Worm (Caenorhabditis elegans): ENCODE results near the gene srw-134.
A peak's percentile ranks its signal among the peaks of the same experiment; 100 is the strongest.

The srw-134 gene

DNA sequence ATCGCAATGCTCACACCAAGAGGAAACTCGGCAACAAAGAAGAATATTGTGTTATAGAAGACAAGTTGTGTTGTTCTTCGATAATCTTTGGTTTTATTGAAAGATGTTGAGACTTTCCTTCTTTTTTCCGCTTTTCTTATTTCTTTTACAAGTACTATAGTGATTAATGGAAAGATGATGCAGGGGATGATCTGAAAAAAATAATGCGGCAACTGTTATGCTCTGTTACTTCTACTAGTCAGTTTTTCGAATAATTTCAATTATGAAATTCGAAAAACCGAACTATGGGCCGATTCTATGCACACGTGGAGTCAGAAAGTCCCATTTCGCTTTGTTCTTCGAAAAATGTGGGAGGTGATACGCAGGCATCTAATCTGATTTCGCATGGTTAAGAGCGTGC is 5.7 kb downstream of the srw-134 start:
- no peak for TF ChIP-seq ztf-23 (GFP tag; IDR thresholded peaks at IDR 0.05)
- TF ChIP-seq klf-2 (GFP tag; conservative IDR thresholded peaks at IDR 0.05) = no peak
- TF ChIP-seq ztf-29 (GFP tag; IDR thresholded peaks at IDR 0.05) = no peak
- no peak for TF ChIP-seq cog-1 (tag; optimal IDR thresholded peaks at IDR 0.05)
- TF ChIP-seq T22C8.4 (GFP tag; IDR thresholded peaks at IDR 0.05) = no peak
- no peak for TF ChIP-seq med-1 (GFP tag; optimal IDR thresholded peaks at IDR 0.05; ENCODE audit: insufficient read depth)

ce11 chrV:4104298-4104697 is 8.1 kb downstream of the srw-134 start, which contains the start of gene srj-39:
Gene srj-39, plus strand, starts transcription at chrV:4104598.
- TF ChIP-seq tab-1 (GFP tag; IDR thresholded peaks at IDR 0.05) (no peak), klf-2 (GFP tag; conservative IDR thresholded peaks at IDR 0.05) (no peak), cog-1 (tag; optimal IDR thresholded peaks at IDR 0.05) (no peak), T22C8.4 (GFP tag; IDR thresholded peaks at IDR 0.05) (no peak), ztf-29 (GFP tag; IDR thresholded peaks at IDR 0.05) (no peak), ztf-23 (GFP tag; IDR thresholded peaks at IDR 0.05) (no peak), flt-1 (GFP tag; IDR thresholded peaks at IDR 0.05) (no peak), ref-1 (GFP tag; conservative IDR thresholded peaks at IDR 0.05) (no peak), med-1 (GFP tag; optimal IDR thresholded peaks at IDR 0.05; ENCODE audit: insufficient read depth) (no peak)

- TF ChIP-seq ref-1 (GFP tag; conservative IDR thresholded peaks at IDR 0.05) = no peak
- no peak for TF ChIP-seq klf-2 (GFP tag; conservative IDR thresholded peaks at IDR 0.05)
- TF ChIP-seq cog-1 (tag; optimal IDR thresholded peaks at IDR 0.05) = no peak
- TF ChIP-seq T22C8.4 (GFP tag; IDR thresholded peaks at IDR 0.05) = no peak
- no peak for TF ChIP-seq flt-1 (GFP tag; IDR thresholded peaks at IDR 0.05)
- no peak for TF ChIP-seq med-1 (GFP tag; optimal IDR thresholded peaks at IDR 0.05; ENCODE audit: insufficient read depth)
- TF ChIP-seq ztf-23 (GFP tag; IDR thresholded peaks at IDR 0.05) = no peak
- no peak for TF ChIP-seq tab-1 (GFP tag; IDR thresholded peaks at IDR 0.05)
- no peak for TF ChIP-seq ztf-29 (GFP tag; IDR thresholded peaks at IDR 0.05)
Observed at ce11 chrV:4101567-4101966, 10.8 kb downstream of the srw-134 start, which contains the start of gene srj-40. Gene srj-40, plus strand, starts transcription at chrV:4101867.

ce11 chrV:4094740-4095139 is 17.7 kb downstream of the srw-134 start, which contains the start of gene nhr-181:
Gene nhr-181, plus strand, starts transcription at chrV:4095040.
- no peak for TF ChIP-seq klf-2 (GFP tag; conservative IDR thresholded peaks at IDR 0.05)
- TF ChIP-seq flt-1 (GFP tag; IDR thresholded peaks at IDR 0.05) = no peak
- no peak for TF ChIP-seq tab-1 (GFP tag; IDR thresholded peaks at IDR 0.05)
- TF ChIP-seq ztf-29 (GFP tag; IDR thresholded peaks at IDR 0.05) = no peak
- no peak for TF ChIP-seq ztf-23 (GFP tag; IDR thresholded peaks at IDR 0.05)
- TF ChIP-seq ref-1 (GFP tag; conservative IDR thresholded peaks at IDR 0.05) = no peak
- no peak for TF ChIP-seq T22C8.4 (GFP tag; IDR thresholded peaks at IDR 0.05)
- no peak for TF ChIP-seq cog-1 (tag; optimal IDR thresholded peaks at IDR 0.05)
- TF ChIP-seq med-1 (GFP tag; optimal IDR thresholded peaks at IDR 0.05; ENCODE audit: insufficient read depth) = no peak

DNA sequence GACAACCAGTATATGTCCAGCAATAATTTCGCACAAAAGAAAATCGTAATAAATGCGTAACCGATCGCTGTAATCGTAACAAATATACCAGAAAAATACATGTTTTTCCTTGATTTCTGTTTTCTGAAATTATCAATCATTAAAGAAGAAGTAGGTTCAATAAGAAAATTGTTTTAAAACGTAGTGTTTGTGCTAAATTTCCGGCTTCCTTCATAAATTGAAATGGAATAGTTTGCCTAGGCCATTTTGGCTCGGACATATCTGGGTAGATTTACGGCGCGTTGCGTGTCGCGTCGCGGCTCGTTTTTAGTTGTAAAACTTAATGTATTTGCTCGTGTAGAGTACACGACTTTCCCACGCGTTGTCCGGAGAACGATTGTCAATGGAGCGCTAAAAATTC is 29.5 kb downstream of the srw-134 start, which contains the start of gene F38H12.5:
F38H12.5 (minus strand) TSS at position 101 of the 400 bp plus-strand sequence.
- TF ChIP-seq klf-2 (GFP tag; conservative IDR thresholded peaks at IDR 0.05) = no peak
- no peak for TF ChIP-seq ztf-23 (GFP tag; IDR thresholded peaks at IDR 0.05)
- TF ChIP-seq cog-1 (tag; optimal IDR thresholded peaks at IDR 0.05) = no peak
- no peak for TF ChIP-seq med-1 (GFP tag; optimal IDR thresholded peaks at IDR 0.05; ENCODE audit: insufficient read depth)
- no peak for TF ChIP-seq ref-1 (GFP tag; conservative IDR thresholded peaks at IDR 0.05)
- TF ChIP-seq ztf-29 (GFP tag; IDR thresholded peaks at IDR 0.05) = no peak
- no peak for TF ChIP-seq flt-1 (GFP tag; IDR thresholded peaks at IDR 0.05)
- no peak for TF ChIP-seq T22C8.4 (GFP tag; IDR thresholded peaks at IDR 0.05)
- TF ChIP-seq tab-1 (GFP tag; IDR thresholded peaks at IDR 0.05) = no peak

DNA sequence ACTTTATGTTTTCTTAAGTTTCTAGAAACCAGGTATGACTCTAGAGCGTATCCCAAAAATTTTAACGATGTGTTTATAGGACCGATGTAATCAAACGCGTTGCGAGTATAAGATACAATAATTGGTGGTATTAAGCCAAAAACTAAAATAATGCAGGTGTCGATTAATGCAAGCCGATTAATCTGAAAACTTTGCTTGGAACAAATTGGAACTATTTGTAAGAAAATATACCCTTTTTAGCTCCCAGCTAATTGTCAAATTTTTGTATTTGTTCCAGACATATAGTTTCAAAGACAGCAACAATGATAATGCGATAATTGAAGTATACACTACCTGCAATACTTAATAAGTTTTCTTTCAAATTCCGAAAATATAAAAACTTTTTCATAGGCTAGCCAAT is 31.1 kb downstream of the srw-134 start, which contains the start of gene srh-211:
srh-211 (minus strand) TSS at position 101 of the 400 bp plus-strand sequence.
- no peak for TF ChIP-seq ztf-23 (GFP tag; IDR thresholded peaks at IDR 0.05)
- TF ChIP-seq ztf-29 (GFP tag; IDR thresholded peaks at IDR 0.05) = no peak
- no peak for TF ChIP-seq cog-1 (tag; optimal IDR thresholded peaks at IDR 0.05)
- no peak for TF ChIP-seq tab-1 (GFP tag; IDR thresholded peaks at IDR 0.05)
- TF ChIP-seq klf-2 (GFP tag; conservative IDR thresholded peaks at IDR 0.05) = no peak
- TF ChIP-seq med-1 (GFP tag; optimal IDR thresholded peaks at IDR 0.05; ENCODE audit: insufficient read depth) = no peak
- TF ChIP-seq flt-1 (GFP tag; IDR thresholded peaks at IDR 0.05) = no peak
- TF ChIP-seq ref-1 (GFP tag; conservative IDR thresholded peaks at IDR 0.05) = no peak
- TF ChIP-seq T22C8.4 (GFP tag; IDR thresholded peaks at IDR 0.05) = no peak

DNA sequence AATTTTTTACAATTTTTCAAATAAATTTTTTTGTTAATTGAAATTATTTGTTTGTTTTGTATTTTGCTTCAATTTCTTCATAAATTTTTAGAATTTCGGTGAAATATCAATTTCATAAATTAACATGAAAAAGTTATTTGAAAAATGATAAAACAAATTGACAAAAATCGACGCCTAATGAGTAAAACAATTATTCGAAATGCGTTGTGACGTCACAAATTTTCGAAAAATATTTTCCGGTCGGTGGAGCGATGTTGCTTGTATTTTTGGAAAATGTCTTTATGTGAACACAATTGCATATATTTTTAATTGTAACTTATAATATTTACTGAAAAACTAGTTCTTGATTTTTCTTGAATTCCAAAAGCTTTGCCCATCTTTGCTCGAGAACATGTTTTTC is 31.9 kb downstream of the srw-134 start:
- TF ChIP-seq ref-1 (GFP tag; conservative IDR thresholded peaks at IDR 0.05) = no peak
- no peak for TF ChIP-seq klf-2 (GFP tag; conservative IDR thresholded peaks at IDR 0.05)
- TF ChIP-seq tab-1 (GFP tag; IDR thresholded peaks at IDR 0.05) = no peak
- no peak for TF ChIP-seq ztf-23 (GFP tag; IDR thresholded peaks at IDR 0.05)
- TF ChIP-seq ztf-29 (GFP tag; IDR thresholded peaks at IDR 0.05) = no peak

DNA sequence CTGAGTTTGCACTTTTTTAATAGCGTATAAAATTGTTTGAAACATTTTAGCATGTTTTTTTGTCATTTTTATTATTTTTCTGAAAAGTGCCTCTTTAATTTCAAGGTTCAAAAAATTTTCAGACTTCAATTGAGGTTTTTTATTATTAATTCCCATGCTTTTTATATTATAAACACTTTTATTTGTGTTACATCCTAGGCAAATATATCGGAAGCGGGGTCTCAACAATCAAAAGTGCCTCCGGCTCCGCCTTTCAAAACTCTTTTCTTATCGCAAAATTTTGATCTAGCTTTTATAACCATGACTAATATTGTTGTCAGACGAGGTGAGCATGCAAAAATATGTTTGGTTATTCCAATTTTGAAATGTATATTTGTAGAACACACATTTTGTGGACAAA is 39.0 kb downstream of the srw-134 start, which contains the start of gene otpl-2:
otpl-2 (plus strand) TSS at position 301 of the 400 bp plus-strand sequence.
- TF ChIP-seq klf-2 (GFP tag; conservative IDR thresholded peaks at IDR 0.05) (no peak), ztf-23 (GFP tag; IDR thresholded peaks at IDR 0.05) (no peak), T22C8.4 (GFP tag; IDR thresholded peaks at IDR 0.05) (no peak), ref-1 (GFP tag; conservative IDR thresholded peaks at IDR 0.05) (no peak)

- TF ChIP-seq flt-1 (GFP tag; IDR thresholded peaks at IDR 0.05) = 0 out of 2 replicates have a peak, but pooled peaks have one; percentile 38
Observed at ce11 chrV:4063559-4064164, 48.8 kb downstream of the srw-134 start.
